Worm (Caenorhabditis elegans): ENCODE results near the gene F27D9.12.

The F27D9.12 gene

ce11 chrX:7680545-7681330 lies 24.0 kb upstream of the F27D9.12 start, which contains the start of gene stn-2:
TSS of gene stn-2 (minus strand) at chrX:7680619.
- TF ChIP-seq ztf-11 (tag; optimal IDR thresholded peaks at IDR 0.05) = no peak
- no peak for TF ChIP-seq sem-2 (GFP tag; optimal IDR thresholded peaks at IDR 0.05)
- TF ChIP-seq cnd-1 (tag; optimal IDR thresholded peaks at IDR 0.05) = no peak
- TF ChIP-seq hlh-1 (tag; optimal IDR thresholded peaks at IDR 0.05) = peak; percentile 87
- no peak for TF ChIP-seq zip-8 (tag; optimal IDR thresholded peaks at IDR 0.05)
- no peak for TF ChIP-seq mls-2 (tag; optimal IDR thresholded peaks at IDR 0.05)
- no peak for TF ChIP-seq ceh-39 (tag; optimal IDR thresholded peaks at IDR 0.05)
- no peak for TF ChIP-seq nhr-237 (tag; optimal IDR thresholded peaks at IDR 0.05)
- TF ChIP-seq unc-120 (tag; optimal IDR thresholded peaks at IDR 0.05; ENCODE audit: poor library complexity, severe bottlenecking) = peak; percentile 43
- no peak for TF ChIP-seq mab-5 (tag; optimal IDR thresholded peaks at IDR 0.05)

ce11 chrX:7679835-7680234 lies 23.1 kb upstream of the F27D9.12 start:
- TF ChIP-seq ces-1 (GFP tag; optimal IDR thresholded peaks at IDR 0.05) (peak; percentile 87), unc-39 (tag; optimal IDR thresholded peaks at IDR 0.05) (no peak), cnd-1 (tag; optimal IDR thresholded peaks at IDR 0.05) (no peak), elt-3 (tag; optimal IDR thresholded peaks at IDR 0.05) (no peak), lin-13 (tag; optimal IDR thresholded peaks at IDR 0.05) (no peak)

- no peak for TF ChIP-seq lsy-2 (tag; optimal IDR thresholded peaks at IDR 0.05)
- TF ChIP-seq ces-1 (GFP tag; optimal IDR thresholded peaks at IDR 0.05) = peak; percentile 20
Observed at ce11 chrX:7678437-7679139, 21.8 kb upstream of the F27D9.12 start.

- TF ChIP-seq drap-1 (GFP tag; optimal IDR thresholded peaks at IDR 0.05) (no peak), lsy-2 (tag; optimal IDR thresholded peaks at IDR 0.05) (no peak), nhr-76 (tag; optimal IDR thresholded peaks at IDR 0.05) (no peak), lin-13 (tag; optimal IDR thresholded peaks at IDR 0.05) (no peak), tbx-8 (GFP tag; optimal IDR thresholded peaks at IDR 0.05) (no peak), mab-5 (tag; optimal IDR thresholded peaks at IDR 0.05) (no peak), nhr-2 (tag; optimal IDR thresholded peaks at IDR 0.05) (no peak), flh-1 (GFP tag; optimal IDR thresholded peaks at IDR 0.05) (no peak)
Observed at ce11 chrX:7674871-7675270, 18.1 kb upstream of the F27D9.12 start.

- TF ChIP-seq elt-1 (tag; optimal IDR thresholded peaks at IDR 0.05; ENCODE audit: borderline replicate concordance, insufficient read depth) = no peak
Observed at ce11 chrX:7672693-7673092, 15.9 kb upstream of the F27D9.12 start, which contains the start of gene F27D9.2. TSS of gene F27D9.2 (plus strand) at chrX:7672993.

ce11 chrX:7670655-7671054 lies 13.9 kb upstream of the F27D9.12 start, which contains the start of gene F27D9.7:
TSS of gene F27D9.7 (minus strand) at chrX:7670755.
- TF ChIP-seq mep-1 (tag; optimal IDR thresholded peaks at IDR 0.05) (no peak), nhr-2 (tag; optimal IDR thresholded peaks at IDR 0.05) (no peak), nhr-28 (tag; optimal IDR thresholded peaks at IDR 0.05) (no peak), unc-62 (GFP tag; optimal IDR thresholded peaks at IDR 0.05) (no peak), lsy-2 (tag; optimal IDR thresholded peaks at IDR 0.05) (no peak), sem-2 (GFP tag; optimal IDR thresholded peaks at IDR 0.05) (no peak), ces-1 (GFP tag; optimal IDR thresholded peaks at IDR 0.05) (no peak), cnd-1 (tag; optimal IDR thresholded peaks at IDR 0.05) (no peak), mab-5 (tag; optimal IDR thresholded peaks at IDR 0.05) (no peak), tbx-8 (GFP tag; optimal IDR thresholded peaks at IDR 0.05) (no peak), nhr-12 (tag; optimal IDR thresholded peaks at IDR 0.05) (no peak), ceh-83 (GFP tag; optimal IDR thresholded peaks at IDR 0.05) (no peak), blmp-1 (tag; optimal IDR thresholded peaks at IDR 0.05) (no peak), M03D4.4 (tag; optimal IDR thresholded peaks at IDR 0.05) (no peak), elt-3 (tag; optimal IDR thresholded peaks at IDR 0.05) (no peak)
